Fruit fly (Drosophila melanogaster) Kc167 (cell line): ENCODE results near the gene Nepl17.

Experiments
- Myc ChIP-seq: fragments of >200 bp; optimal IDR thresholded peaks from 2 replicates; lab custom pipeline; 2017; ENCODE audit warnings: missing external identifiers
- Sin3A ChIP-seq: fragments of >200 bp; optimal IDR thresholded peaks from 2 replicates; lab custom pipeline; 2018; ENCODE audit warnings: missing external identifiers
- h ChIP-seq: fragments of >200 bp; optimal IDR thresholded peaks from 3 replicates; lab custom pipeline; 2018; ENCODE audit warnings: missing external identifiers
- insv ChIP-seq: fragments of >200 bp; optimal IDR thresholded peaks from 3 replicates; lab custom pipeline; 2018; ENCODE audit warnings: missing external identifiers
- psq ChIP-seq: fragments of >200 bp; optimal IDR thresholded peaks from 2 replicates; lab custom pipeline; 2017; ENCODE audit warnings: missing external identifiers
- ttk ChIP-seq: sonication (Bioruptor generic); optimal IDR thresholded peaks from 2 replicates; lab custom pipeline; 2017; ENCODE audit warnings: missing external identifiers

The Nepl17 gene

DNA sequence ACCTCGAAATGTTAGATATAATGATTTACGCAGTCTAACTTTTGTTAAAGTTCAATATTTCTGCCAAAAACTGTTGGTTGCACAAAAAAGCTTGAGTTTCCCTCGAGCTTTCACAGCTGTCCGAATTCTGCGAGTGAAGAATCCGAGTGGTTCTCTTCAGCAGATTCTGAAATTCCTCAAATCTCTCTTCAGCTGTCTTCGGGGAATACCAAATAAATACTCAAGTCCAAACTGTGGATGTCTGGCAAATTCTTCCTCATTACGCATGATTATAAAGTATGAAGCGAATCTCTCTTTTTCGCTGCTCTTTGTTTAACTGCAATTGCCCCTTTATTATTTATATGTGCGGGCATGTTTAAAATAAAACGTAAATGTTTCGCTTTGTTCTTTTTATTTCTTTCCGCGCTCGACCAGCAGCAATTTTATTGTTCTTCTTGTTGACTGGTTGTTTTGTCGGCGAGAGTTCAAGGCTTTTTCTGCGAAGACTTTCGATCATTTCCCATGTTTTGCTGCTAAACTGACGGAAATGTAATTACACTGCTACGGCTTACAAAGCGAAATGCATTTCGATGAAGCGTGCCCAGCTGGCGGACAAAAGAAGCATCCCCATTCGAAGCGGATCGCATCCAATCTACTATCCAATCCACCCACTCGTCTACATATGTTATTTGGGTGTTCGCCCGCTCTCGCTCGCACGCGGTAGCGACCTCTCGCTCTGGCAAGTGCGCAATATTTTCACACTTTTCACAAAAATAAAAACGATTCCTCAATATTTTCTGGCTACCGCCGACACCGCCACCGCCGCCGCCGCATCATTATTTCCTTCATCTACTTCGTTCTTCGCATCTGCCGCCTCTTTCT, 41.4 kb downstream of the Nepl17 start:
- TF ChIP-seq h (no peak), Sin3A (lab: Kevin White, UChicago) (no peak), insv (lab: Kevin White, UChicago) (no peak), Myc (lab: Kevin White, UChicago) (no peak), psq (no peak), ttk (lab: Kevin White, UChicago) (no peak)

DNA sequence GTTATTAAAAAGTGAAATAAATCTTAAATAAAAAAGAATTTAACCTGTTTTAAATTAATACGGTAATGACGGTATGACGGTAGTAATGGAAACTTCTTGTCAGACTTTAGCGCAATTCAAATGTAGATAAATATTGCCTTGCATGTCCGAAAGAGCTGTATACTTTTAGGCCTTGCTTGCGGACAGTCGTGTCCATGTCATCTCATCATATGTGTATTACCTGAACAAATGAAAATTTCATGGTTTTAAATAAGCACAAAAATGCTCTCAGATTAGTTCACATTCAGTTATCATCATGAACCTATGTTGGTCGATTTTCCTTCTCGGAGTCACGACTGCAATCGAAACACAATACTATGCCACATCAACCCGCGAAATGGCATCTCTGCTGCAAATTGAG, 50.0 kb downstream of the Nepl17 start, which contains the start of gene CG11828:
Gene CG11828 (plus strand): TSS at position 301 of the 400 bp plus-strand sequence.
- TF ChIP-seq Myc (lab: Kevin White, UChicago): no peak
- TF ChIP-seq insv (lab: Kevin White, UChicago): no peak
- TF ChIP-seq Sin3A (lab: Kevin White, UChicago): no peak
- no peak for TF ChIP-seq psq
- no peak for TF ChIP-seq h
- TF ChIP-seq ttk (lab: Kevin White, UChicago): no peak
